Worm (Caenorhabditis elegans): ENCODE data around the gene R05D3.8.
"Not testable (repeated sequence)": the region's sequence is repeated elsewhere in the genome, so short reads cannot be mapped to it uniquely, and the experiment has no call there.

R05D3.8 gene

ce11 chrIII:8370188-8370587 lies 12.1 kb upstream of the R05D3.8 start:
- no peak for TF ChIP-seq unc-62 (GFP tag; optimal IDR thresholded peaks at IDR 0.05)

DNA sequence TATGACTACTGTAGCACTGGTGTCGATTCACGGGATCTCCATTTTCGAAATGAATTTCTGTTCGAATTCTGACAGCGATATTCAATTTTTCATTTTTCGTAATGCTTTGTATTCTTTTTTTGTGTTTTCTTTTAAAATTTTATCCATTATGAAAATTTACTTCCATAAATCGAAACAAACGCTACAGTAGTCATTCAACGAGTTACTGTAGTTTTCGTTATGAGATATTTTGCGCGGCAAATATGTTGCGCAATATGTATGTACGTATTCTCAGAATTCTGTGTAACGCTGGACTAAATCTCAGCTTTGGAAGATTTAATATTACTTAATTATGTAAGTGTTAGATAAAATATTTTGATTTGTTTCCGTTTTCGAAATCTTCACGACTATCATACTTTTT lies 11.0 kb upstream of the R05D3.8 start:
- TF ChIP-seq unc-62 (GFP tag; optimal IDR thresholded peaks at IDR 0.05): no peak

DNA sequence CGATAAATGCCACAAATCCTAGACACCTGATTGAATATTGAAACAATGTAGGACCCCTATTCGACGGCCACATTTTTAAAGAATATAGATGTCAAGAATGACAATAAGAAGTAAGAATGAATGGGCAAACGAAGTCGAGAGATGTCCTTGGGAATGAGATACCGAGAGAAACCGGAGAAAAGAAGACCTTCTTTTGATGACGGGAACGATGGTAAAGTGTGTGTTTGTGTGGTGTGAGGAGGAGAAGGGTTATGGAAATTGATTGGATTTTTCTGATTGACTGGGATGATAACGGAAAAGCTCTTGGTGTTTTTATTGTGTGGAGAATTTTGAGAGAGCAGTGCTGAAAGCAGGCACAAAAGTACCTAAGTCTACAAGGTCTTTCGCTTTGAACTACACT lies 10.5 kb upstream of the R05D3.8 start, which contains the start of gene R05D3.9:
Gene R05D3.9, minus strand, starts transcription at position 101 of the 400 bp plus-strand sequence.
- no peak for TF ChIP-seq unc-62 (GFP tag; optimal IDR thresholded peaks at IDR 0.05)

DNA sequence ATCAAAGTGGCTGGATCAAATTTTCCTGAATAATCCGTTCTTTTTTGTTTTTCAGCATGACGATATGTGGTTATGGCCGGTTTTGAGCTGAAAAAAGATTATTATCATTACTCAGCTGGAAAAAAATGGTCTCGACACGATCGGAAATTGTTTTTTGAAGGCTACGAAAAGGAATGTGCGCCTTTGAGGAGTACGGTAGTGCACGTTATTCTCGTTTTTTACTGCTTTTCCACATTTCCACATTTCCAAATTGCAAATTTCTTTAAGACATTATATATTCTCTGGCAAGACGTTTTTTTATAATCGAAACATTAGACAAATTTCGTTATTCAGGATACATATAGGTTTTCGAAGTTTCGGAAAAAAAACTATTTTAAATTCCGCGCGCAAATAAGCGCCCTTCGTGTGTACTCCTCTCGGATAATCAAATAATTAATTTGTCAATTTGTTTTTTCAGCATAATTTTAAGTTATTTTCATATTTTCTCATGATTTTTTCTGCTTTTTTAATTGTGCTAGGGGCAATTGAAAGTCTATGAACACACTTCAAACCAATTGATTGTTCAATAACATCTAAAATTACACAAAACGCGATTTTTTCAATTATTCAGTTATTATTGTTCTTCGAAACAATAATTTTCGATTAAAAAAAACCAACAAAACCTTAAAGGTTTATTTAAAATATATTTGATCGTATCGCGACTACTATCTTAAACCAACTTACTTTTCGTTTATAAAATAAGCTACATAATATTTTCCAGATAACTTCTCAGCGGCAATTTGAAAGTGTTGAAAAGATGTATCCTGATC lies 5.3 kb upstream of the R05D3.8 start, which contains the start of gene R05D3.3:
Gene R05D3.3, plus strand, starts transcription at position 759 of the 809 bp plus-strand sequence.
- TF ChIP-seq unc-62 (GFP tag; optimal IDR thresholded peaks at IDR 0.05): no peak

- no peak for TF ChIP-seq unc-62 (GFP tag; optimal IDR thresholded peaks at IDR 0.05)
These were observed 1.7 kb downstream of the R05D3.8 start for ce11 chrIII:8356407-8356881.

- no peak for TF ChIP-seq unc-62 (GFP tag; optimal IDR thresholded peaks at IDR 0.05)
These were observed 2.7 kb downstream of the R05D3.8 start for ce11 chrIII:8355462-8355815.

- no peak for TF ChIP-seq unc-62 (GFP tag; optimal IDR thresholded peaks at IDR 0.05)
These were observed 3.3 kb downstream of the R05D3.8 start, which contains the start of gene unc-116 for ce11 chrIII:8354644-8355461. TSS of gene unc-116 (minus strand) at chrIII:8355174.

- TF ChIP-seq unc-62 (GFP tag; optimal IDR thresholded peaks at IDR 0.05): not testable (repeated sequence)
These were observed 10.3 kb downstream of the R05D3.8 start, which contains the start of gene clc-29 for ce11 chrIII:8347822-8348221. TSS of gene clc-29 (minus strand) at chrIII:8347922.

- not testable (repeated sequence) for TF ChIP-seq unc-62 (GFP tag; optimal IDR thresholded peaks at IDR 0.05)
These were observed 13.8 kb downstream of the R05D3.8 start, which contains the start of gene ZC262.7 for ce11 chrIII:8344283-8344682. TSS of gene ZC262.7 (minus strand) at chrIII:8344336.

ce11 chrIII:8339372-8339771 lies 18.8 kb downstream of the R05D3.8 start, which contains the start of gene clc-28:
TSS of gene clc-28 (minus strand) at chrIII:8339472.
- TF ChIP-seq unc-62 (GFP tag; optimal IDR thresholded peaks at IDR 0.05): not testable (repeated sequence)

- TF ChIP-seq unc-62 (GFP tag; optimal IDR thresholded peaks at IDR 0.05): no peak
These were observed 23.7 kb downstream of the R05D3.8 start, which contains the start of gene ZC262.4 for ce11 chrIII:8334432-8334831. TSS of gene ZC262.4 (minus strand) at chrIII:8334532.

- TF ChIP-seq unc-62 (GFP tag; optimal IDR thresholded peaks at IDR 0.05): no peak
These were observed 26.3 kb downstream of the R05D3.8 start, which contains the start of the genes mrps-18A and ZC262.2 for ce11 chrIII:8331779-8332178. TSS of gene mrps-18A (minus strand) at chrIII:8331919. TSS of gene ZC262.2 (plus strand) at chrIII:8332062.

- no peak for TF ChIP-seq unc-62 (GFP tag; optimal IDR thresholded peaks at IDR 0.05)
These were observed 26.9 kb downstream of the R05D3.8 start, which contains the start of gene iglr-2 for ce11 chrIII:8331211-8331610. TSS of gene iglr-2 (minus strand) at chrIII:8331311.

ce11 chrIII:8325574-8326513 lies 32.3 kb downstream of the R05D3.8 start, which contains the start of gene ZC262.13:
TSS of gene ZC262.13 (plus strand) at chrIII:8326214.
- TF ChIP-seq unc-62 (GFP tag; optimal IDR thresholded peaks at IDR 0.05): no peak

- no peak for TF ChIP-seq unc-62 (GFP tag; optimal IDR thresholded peaks at IDR 0.05)
These were observed 33.7 kb downstream of the R05D3.8 start, which contains the start of gene F10E9.12 for ce11 chrIII:8324412-8324811. TSS of gene F10E9.12 (plus strand) at chrIII:8324542.

All from whole organism, dauer.